Worm (Caenorhabditis elegans): ENCODE measurements around the gene nspc-1.

Gene nspc-1

DNA sequence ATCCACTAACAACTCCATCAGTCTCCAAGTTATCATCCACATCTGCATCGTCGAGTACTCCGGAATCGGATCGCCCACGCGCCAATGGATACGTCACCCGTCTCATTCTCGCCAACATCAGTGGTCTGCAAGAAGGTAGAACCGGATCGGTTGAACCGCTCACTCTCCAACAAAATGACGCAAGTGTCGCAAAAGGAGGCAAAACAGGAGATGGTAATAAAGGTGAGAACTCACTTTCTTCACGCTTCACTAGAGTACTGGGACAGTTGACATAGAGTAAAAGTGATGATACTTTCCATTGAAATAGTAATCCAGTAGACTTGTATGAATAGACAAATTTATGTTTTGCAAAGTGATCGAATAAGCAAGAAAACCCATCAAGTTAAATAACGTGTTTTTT lies 25.8 kb downstream of the nspc-1 start:
- TF ChIP-seq dao-5 (tag; optimal IDR thresholded peaks at IDR 0.05) (no peak), him-1 (tag; optimal IDR thresholded peaks at IDR 0.05) (no peak), W03F9.2 (tag; optimal IDR thresholded peaks at IDR 0.05) (no peak)

DNA sequence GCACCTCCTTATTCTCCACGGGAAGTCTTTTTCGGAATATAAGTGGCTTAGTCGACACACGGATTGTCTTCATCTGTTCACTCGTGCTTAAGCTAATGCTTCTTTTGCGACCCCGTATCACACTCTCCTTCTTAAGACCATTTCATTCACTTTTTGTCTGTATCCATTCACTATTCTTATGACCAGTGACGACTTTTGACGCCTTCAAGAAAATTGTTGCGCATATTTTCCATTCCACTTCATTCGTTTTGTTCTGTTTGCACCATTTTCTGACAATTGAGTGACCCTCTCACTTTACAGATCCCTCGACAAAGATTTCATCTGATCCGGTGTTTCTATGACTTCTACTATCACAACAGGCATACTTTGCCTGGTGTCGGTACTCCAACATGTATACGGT lies 27.3 kb downstream of the nspc-1 start, which contains the start of gene H03E18.1:
H03E18.1 (plus strand) TSS at position 301 of the 400 bp plus-strand sequence.
- TF ChIP-seq W03F9.2 (tag; optimal IDR thresholded peaks at IDR 0.05) (no peak), him-1 (tag; optimal IDR thresholded peaks at IDR 0.05) (no peak), dao-5 (tag; optimal IDR thresholded peaks at IDR 0.05) (no peak)

DNA sequence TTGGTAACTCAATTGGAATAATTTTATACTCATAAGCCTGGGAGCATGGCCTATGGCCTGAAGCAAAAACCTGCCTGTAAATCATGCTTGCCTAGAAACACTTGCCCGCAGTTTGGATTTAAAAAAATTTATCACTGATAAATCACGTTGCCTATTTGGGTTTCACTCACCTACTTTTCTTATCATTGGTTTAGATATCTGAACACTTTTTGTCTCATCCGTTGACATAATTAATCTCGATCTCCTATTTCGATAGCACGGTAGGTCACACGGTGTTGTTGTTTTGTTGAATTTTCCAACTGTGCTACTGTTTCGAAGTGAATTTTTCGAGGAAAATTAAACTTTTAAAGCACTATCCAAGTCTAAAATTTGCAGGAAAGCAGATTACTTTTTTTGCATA lies 27.9 kb downstream of the nspc-1 start:
- no peak for TF ChIP-seq him-1 (tag; optimal IDR thresholded peaks at IDR 0.05)
- TF ChIP-seq W03F9.2 (tag; optimal IDR thresholded peaks at IDR 0.05) = no peak
- no peak for TF ChIP-seq dao-5 (tag; optimal IDR thresholded peaks at IDR 0.05)

DNA sequence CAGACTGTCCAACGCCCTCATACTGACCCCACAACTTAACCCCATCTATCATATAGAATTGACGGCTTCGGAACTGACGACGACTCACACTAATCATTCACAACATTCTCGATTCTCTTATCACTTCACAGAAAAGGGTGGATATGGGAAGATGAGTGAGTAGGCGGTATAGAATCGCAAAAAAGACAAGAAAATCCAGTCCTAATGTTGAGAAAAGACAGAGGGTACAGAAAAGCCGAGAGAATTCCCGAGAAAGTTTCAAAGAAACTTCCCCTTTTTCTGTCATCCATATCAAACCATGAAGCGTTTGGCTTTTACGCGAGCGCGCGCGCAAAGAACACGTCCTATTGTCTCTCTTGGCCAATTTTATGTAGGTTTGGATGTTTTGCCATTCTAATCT lies 30.7 kb downstream of the nspc-1 start:
- TF ChIP-seq W03F9.2 (tag; optimal IDR thresholded peaks at IDR 0.05) (no peak), him-1 (tag; optimal IDR thresholded peaks at IDR 0.05) (no peak), dao-5 (tag; optimal IDR thresholded peaks at IDR 0.05) (no peak)

ce11 chrX:8500922-8501321 lies 34.0 kb downstream of the nspc-1 start, which contains the start of gene grd-4:
Gene grd-4 (plus strand): TSS chrX:8501222.
- TF ChIP-seq him-1 (tag; optimal IDR thresholded peaks at IDR 0.05) (no peak), W03F9.2 (tag; optimal IDR thresholded peaks at IDR 0.05) (no peak), dao-5 (tag; optimal IDR thresholded peaks at IDR 0.05) (no peak)

DNA sequence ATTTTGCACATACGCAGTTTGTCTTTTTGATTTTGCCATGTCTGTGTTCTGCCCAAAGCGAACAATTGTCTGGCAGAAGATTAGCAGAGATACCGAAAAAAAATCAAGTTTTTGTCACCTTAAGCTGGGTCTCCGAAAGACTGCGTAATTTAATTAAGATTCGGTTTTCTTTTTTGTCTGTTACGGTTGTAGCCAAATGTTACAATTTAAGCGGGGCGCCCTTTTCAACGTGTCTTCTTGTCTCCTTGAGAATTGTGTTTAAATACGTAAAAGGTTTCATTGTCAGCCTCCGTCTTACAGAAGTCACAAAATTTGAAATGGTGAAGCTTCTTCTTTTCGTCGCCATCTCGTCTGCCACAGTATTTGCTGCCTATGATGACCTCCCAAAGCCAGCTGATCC lies 35.2 kb downstream of the nspc-1 start, which contains the start of gene grd-14:
grd-14 (plus strand) TSS at position 301 of the 400 bp plus-strand sequence.
- no peak for TF ChIP-seq him-1 (tag; optimal IDR thresholded peaks at IDR 0.05)
- TF ChIP-seq W03F9.2 (tag; optimal IDR thresholded peaks at IDR 0.05) = no peak
- no peak for TF ChIP-seq dao-5 (tag; optimal IDR thresholded peaks at IDR 0.05)

DNA sequence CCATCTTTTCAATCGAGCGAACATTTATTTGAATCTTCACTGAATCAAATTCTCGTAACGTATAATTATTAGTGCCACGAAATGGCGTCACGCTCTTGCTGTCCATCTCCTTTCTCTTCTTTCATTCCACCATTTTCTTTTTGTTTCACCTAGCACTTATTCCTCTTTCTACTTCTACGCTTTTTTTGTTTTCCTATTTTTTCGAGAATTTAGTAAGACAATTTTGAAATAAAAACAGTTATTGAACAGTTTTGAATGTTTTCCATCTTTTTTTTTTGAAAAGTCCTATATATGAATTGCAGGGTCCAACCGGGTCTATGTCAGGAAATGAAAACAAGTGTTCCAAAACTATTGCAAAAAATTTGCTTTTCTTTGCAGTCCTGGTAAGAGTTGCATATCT lies 39.9 kb downstream of the nspc-1 start, which contains the start of gene T01B10.5:
T01B10.5 (plus strand) TSS at position 301 of the 400 bp plus-strand sequence.
- TF ChIP-seq W03F9.2 (tag; optimal IDR thresholded peaks at IDR 0.05) = no peak

DNA sequence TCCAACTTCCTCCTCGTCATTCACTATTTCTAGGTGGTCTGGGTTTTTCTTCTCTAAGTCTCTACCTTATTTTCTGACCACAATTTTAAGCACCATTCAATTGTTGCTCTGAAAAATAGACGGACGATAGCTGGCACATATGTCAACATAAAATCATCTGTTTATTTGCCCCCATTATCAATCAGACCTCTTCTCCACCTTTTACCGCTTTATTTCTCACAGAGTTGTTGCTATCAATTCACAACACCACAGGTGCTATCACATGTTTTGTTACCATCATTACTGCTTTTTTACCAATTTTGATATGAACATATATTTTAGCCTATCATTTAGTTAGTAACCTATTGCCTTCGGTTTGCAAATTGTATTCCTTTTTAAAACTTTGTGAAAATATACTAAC lies 42.2 kb downstream of the nspc-1 start:
- no peak for TF ChIP-seq dao-5 (tag; optimal IDR thresholded peaks at IDR 0.05)
- no peak for TF ChIP-seq W03F9.2 (tag; optimal IDR thresholded peaks at IDR 0.05)
- no peak for TF ChIP-seq him-1 (tag; optimal IDR thresholded peaks at IDR 0.05)

DNA sequence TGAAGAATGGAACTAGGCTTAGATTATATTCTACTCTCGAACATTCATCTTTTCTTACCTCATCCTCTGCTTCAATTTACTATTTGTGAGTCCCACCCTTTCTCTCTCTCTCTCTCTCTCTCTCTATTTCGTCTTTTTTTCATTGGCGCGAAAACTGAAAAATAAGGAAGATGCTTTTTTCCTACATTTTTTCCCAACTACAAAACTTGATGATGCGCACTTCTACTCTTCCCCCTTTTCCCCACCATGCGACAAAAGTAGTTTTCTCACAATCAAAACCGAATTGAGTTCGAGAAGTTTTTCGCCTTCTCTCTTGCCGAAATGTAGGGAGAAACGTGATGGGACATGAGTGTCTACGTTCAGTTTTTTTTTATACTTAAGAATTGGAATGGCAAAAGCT lies 45.0 kb downstream of the nspc-1 start:
- no peak for TF ChIP-seq him-1 (tag; optimal IDR thresholded peaks at IDR 0.05)
- TF ChIP-seq dao-5 (tag; optimal IDR thresholded peaks at IDR 0.05) = no peak
- TF ChIP-seq W03F9.2 (tag; optimal IDR thresholded peaks at IDR 0.05) = no peak

ce11 chrX:8489415-8489814 lies 45.5 kb downstream of the nspc-1 start:
- TF ChIP-seq dao-5 (tag; optimal IDR thresholded peaks at IDR 0.05) (no peak), W03F9.2 (tag; optimal IDR thresholded peaks at IDR 0.05) (no peak), him-1 (tag; optimal IDR thresholded peaks at IDR 0.05) (no peak)

DNA sequence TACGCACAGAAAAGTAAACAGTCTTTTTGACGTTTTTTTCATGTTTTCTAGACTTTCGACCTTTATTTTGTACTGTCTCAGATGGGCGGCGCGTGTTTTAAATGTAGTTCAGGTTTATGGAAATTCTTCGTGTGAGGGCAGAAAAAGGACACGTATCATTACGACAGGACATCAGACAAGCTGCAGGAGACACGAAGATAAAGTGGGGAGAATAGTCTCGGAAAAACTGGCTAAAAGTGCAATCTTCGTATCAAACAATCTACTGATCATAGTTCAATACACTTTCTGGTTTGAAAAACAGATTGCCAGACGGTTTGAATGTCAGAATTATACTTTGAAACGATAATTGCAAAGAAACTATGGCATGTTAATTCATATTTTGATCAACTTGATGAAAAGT lies 49.5 kb downstream of the nspc-1 start:
- TF ChIP-seq him-1 (tag; optimal IDR thresholded peaks at IDR 0.05) (no peak), dao-5 (tag; optimal IDR thresholded peaks at IDR 0.05) (no peak), W03F9.2 (tag; optimal IDR thresholded peaks at IDR 0.05) (no peak)

Data from whole organism, L4/young adult.